Worm (Caenorhabditis elegans) whole organism, L1 larva: ENCODE measurements around the gene popl-5.

Experiments used
- alr-1 ChIP-seq: fragments of 200-800 bp; sonication (Bioruptor generic); optimal IDR thresholded peaks from 2 replicates; lab custom pipeline; 2018; ENCODE audit warnings: borderline replicate concordance, mild to moderate bottlenecking, missing genetic modification characterization, missing compliant biosample characterization
- aly-2 ChIP-seq: fragments of 150-350 bp; optimal IDR thresholded peaks from 2 replicates; lab custom pipeline; 2014; ENCODE audit warnings: missing biosample characterization, missing genetic modification characterization
- egl-27 ChIP-seq, 2 experiments: fragments of 150-350 bp in 1 of 2; sonication (generic microtip); optimal IDR thresholded peaks; 3 replicates each; lab custom pipeline; 2017 to 2018; ENCODE audit warnings: missing biosample characterization in 2 of 2, missing genetic modification characterization in 2 of 2, missing genetic modification reagents in 2 of 2
- mdl-1 ChIP-seq, 2 experiments: fragments of 150-350 bp; optimal IDR thresholded peaks; 2 replicates each; lab custom pipeline; 2014 to 2017; ENCODE audit warnings: missing biosample characterization in 2 of 2, missing genetic modification characterization in 2 of 2, inconsistent platforms in 1 of 2
- nhr-90 ChIP-seq: sonication (generic microtip); optimal IDR thresholded peaks from 2 replicates; lab custom pipeline; 2016; ENCODE audit warnings: mild to moderate bottlenecking, missing genetic modification characterization, missing compliant biosample characterization; ENCODE audit not compliant: poor library complexity
- vab-15 ChIP-seq: sonication (generic microtip); optimal IDR thresholded peaks from 2 replicates; lab custom pipeline; 2017; ENCODE audit warnings: missing genotype, mild to moderate bottlenecking, missing genetic modification characterization, missing compliant biosample characterization

ce11 chrIII:11500647-11501046 is 13.5 kb upstream of the popl-5 start, which contains the start of gene nars-2:
- no peak for TF ChIP-seq aly-2 (tag; lab: Kevin White, UChicago)
- no peak for TF ChIP-seq vab-15 (tag; lab: Kevin White, UChicago)
- TF ChIP-seq nhr-90 (tag; lab: Kevin White, UChicago), result no peak
- no peak for TF ChIP-seq alr-1 (tag; lab: Kevin White, UChicago)
- no peak for TF ChIP-seq egl-27 (tag; optimal IDR thresholded peaks at IDR 0.05; lab: Kevin White, UChicago)
- TF ChIP-seq mdl-1 (tag; optimal IDR thresholded peaks at IDR 0.05; lab: Kevin White, UChicago), result no peak
